Worm (Caenorhabditis elegans) whole organism, L2 larva: Measurements from ENCODE around the gene srj-18.

Experiments used
- ZK546.5 ChIP-seq: sonication (generic microtip); optimal IDR thresholded peaks from 2 replicates; lab custom pipeline; 2017; ENCODE audit warnings: missing biosample characterization, missing genetic modification characterization
- ama-1 ChIP-seq: fragments of 150-350 bp; optimal IDR thresholded peaks from 2 replicates; lab custom pipeline; 2018; ENCODE audit warnings: inconsistent platforms
- egl-27 ChIP-seq: sonication (generic microtip); optimal IDR thresholded peaks from 3 replicates; lab custom pipeline; 2017; ENCODE audit warnings: missing biosample characterization, missing genetic modification reagents, missing genetic modification characterization
- elt-3 ChIP-seq: sonication (generic microtip); optimal IDR thresholded peaks from 2 replicates; lab custom pipeline; 2017; ENCODE audit warnings: missing biosample characterization, missing genetic modification characterization
- fos-1 ChIP-seq: fragments of 150-350 bp; optimal IDR thresholded peaks from 2 replicates; lab custom pipeline; 2014; ENCODE audit warnings: missing biosample characterization, missing genetic modification characterization
- lin-11 ChIP-seq: fragments of 150-350 bp; sonication (generic microtip); optimal IDR thresholded peaks from 2 replicates; lab custom pipeline; 2014; ENCODE audit warnings: missing biosample characterization, missing genetic modification characterization, inconsistent platforms, mixed read lengths
- mab-5 ChIP-seq: fragments of 150-350 bp; optimal IDR thresholded peaks from 2 replicates; lab custom pipeline; 2014; ENCODE audit warnings: missing biosample characterization, missing genetic modification characterization
- nhr-237 ChIP-seq: fragments of 150-350 bp; optimal IDR thresholded peaks from 2 replicates; lab custom pipeline; 2014; ENCODE audit warnings: missing biosample characterization, missing genetic modification characterization
- nhr-25 ChIP-seq: fragments of 150-350 bp; sonication (generic microtip); optimal IDR thresholded peaks from 3 replicates; lab custom pipeline; 2014; ENCODE audit warnings: missing biosample characterization, missing genetic modification characterization
- snpc-4 ChIP-seq: fragments of 150-350 bp; optimal IDR thresholded peaks from 2 replicates; lab custom pipeline; 2014; ENCODE audit warnings: missing biosample characterization, missing genetic modification characterization
- unc-39 ChIP-seq: fragments of 150-350 bp; optimal IDR thresholded peaks from 2 replicates; lab custom pipeline; 2014; ENCODE audit warnings: missing biosample characterization, missing genetic modification characterization
- ztf-11 ChIP-seq: sonication (generic microtip); optimal IDR thresholded peaks from 2 replicates; lab custom pipeline; 2017; ENCODE audit warnings: missing biosample characterization, missing genetic modification characterization

- TF ChIP-seq egl-27 (tag; lab: Kevin White, UChicago) (no peak), ama-1 (lab: Kevin White, UChicago) (no peak), nhr-237 (tag; lab: Kevin White, UChicago) (no peak), fos-1 (tag; lab: Kevin White, UChicago) (no peak), snpc-4 (no peak), mab-5 (tag; lab: Kevin White, UChicago) (no peak), ZK546.5 (no peak), nhr-25 (no peak), elt-3 (tag; lab: Kevin White, UChicago) (no peak), ztf-11 (tag; lab: Kevin White, UChicago) (no peak), unc-39 (no peak), lin-11 (tag; lab: Kevin White, UChicago) (no peak)
Observed at ce11 chrV:2753007-2753406, 21.1 kb upstream of the srj-18 start, which contains the start of gene srx-26.
